Fruit fly (Drosophila melanogaster): ENCODE measurements around the gene Qtzl.

- TF ChIP-seq CG9139 (GFP tag; optimal IDR thresholded peaks at IDR 0.05) (no peak), CG6792 (GFP tag; optimal IDR thresholded peaks at IDR 0.05) (no peak), CG1621 (tag; optimal IDR thresholded peaks at IDR 0.05) (no peak), net (GFP tag; optimal IDR thresholded peaks at IDR 0.05) (no peak), CG6854 (GFP tag; optimal IDR thresholded peaks at IDR 0.05) (no peak), Hr38 (GFP tag; optimal IDR thresholded peaks at IDR 0.05) (no peak), Gug (GFP tag; IDR thresholded peaks at IDR 0.05) (no peak), cyc (GFP tag; optimal IDR thresholded peaks at IDR 0.05) (no peak), CG4318 (GFP tag; optimal IDR thresholded peaks at IDR 0.05) (no peak), OdsH (GFP tag; optimal IDR thresholded peaks at IDR 0.05) (no peak)
Measured at dm6 chr2L:12030552-12031131, 35.1 kb downstream of the Qtzl start.
